Worm (Caenorhabditis elegans): ENCODE data around the gene Y47D3A.13.

ce11 chrIII:11270795-11271194, 46.9 kb upstream of the Y47D3A.13 start, which contains the start of gene obr-1:
- no peak for TF ChIP-seq sem-2 (GFP tag; optimal IDR thresholded peaks at IDR 0.05)
- TF ChIP-seq ceh-43 (GFP tag; optimal IDR thresholded peaks at IDR 0.05), result no peak
- TF ChIP-seq snpc-4 (tag; optimal IDR thresholded peaks at IDR 0.05), result no peak
- no peak for TF ChIP-seq drap-1 (GFP tag; optimal IDR thresholded peaks at IDR 0.05)
- no peak for TF ChIP-seq unc-62 (GFP tag; optimal IDR thresholded peaks at IDR 0.05)
